Worm (Caenorhabditis elegans): ENCODE data around the gene F14B8.5.

DNA sequence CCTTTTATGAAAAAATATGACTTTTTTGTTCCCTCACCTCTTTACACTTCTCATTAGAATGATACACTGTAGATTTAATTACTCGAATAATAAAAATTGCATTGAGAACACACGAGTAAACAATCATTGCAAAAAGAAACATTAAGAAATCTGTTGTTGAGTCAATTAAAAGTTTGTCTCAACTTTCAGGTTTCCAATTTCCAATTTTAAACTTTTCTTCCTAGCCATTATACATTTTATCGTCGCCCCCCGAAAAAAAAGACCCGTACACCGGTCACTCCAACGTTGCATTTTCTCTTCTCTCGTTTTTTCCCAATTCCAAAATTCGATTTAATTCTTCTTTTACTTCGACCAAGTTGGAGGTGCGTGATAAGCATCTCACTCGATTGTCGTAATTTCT, 11.4 kb upstream of the F14B8.5 start, which contains the start of gene C16E9.1:
- TF ChIP-seq fkh-10 (GFP tag; optimal IDR thresholded peaks at IDR 0.05) = no peak
- TF ChIP-seq nhr-77 (tag; optimal IDR thresholded peaks at IDR 0.05) = no peak
- TF ChIP-seq ceh-82 (tag; optimal IDR thresholded peaks at IDR 0.05) = no peak
- no peak for TF ChIP-seq zag-1 (tag; optimal IDR thresholded peaks at IDR 0.05)
- TF ChIP-seq elt-3 (tag; optimal IDR thresholded peaks at IDR 0.05) = no peak
- TF ChIP-seq skn-1 (tag; optimal IDR thresholded peaks at IDR 0.05) = no peak
- no peak for TF ChIP-seq snpc-4 (tag; optimal IDR thresholded peaks at IDR 0.05)
- no peak for TF ChIP-seq nfya-1 (tag; optimal IDR thresholded peaks at IDR 0.05; ENCODE audit: insufficient read depth)
- no peak for TF ChIP-seq daf-12 (tag; optimal IDR thresholded peaks at IDR 0.05)
- TF ChIP-seq mdl-1 (tag; optimal IDR thresholded peaks at IDR 0.05) = no peak
- TF ChIP-seq R02D3.7 (tag; optimal IDR thresholded peaks at IDR 0.05) = no peak
